Fruit fly (Drosophila melanogaster) whole organism, wandering third instar larva: Measurements from ENCODE around the gene Bmcp.

Experiments
- Abd-B ChIP-seq: fragments of >200 bp; optimal IDR thresholded peaks from 2 replicates; lab custom pipeline; 2017; ENCODE audit warnings: missing biosample characterization, missing genetic modification characterization
- CG32264 ChIP-seq: fragments of 200-800 bp; sonication (Bioruptor generic); optimal IDR thresholded peaks from 2 replicates; lab custom pipeline; 2016; ENCODE audit warnings: missing biosample characterization, missing genetic modification characterization
- CG9705 ChIP-seq: fragments of 200-800 bp; sonication (Bioruptor generic); optimal IDR thresholded peaks from 2 replicates; lab custom pipeline; 2018; ENCODE audit warnings: missing biosample characterization, mild to moderate bottlenecking, missing genetic modification characterization
- CrebA ChIP-seq: fragments of 200-800 bp; sonication (Bioruptor generic); optimal IDR thresholded peaks from 2 replicates; lab custom pipeline; 2016; ENCODE audit warnings: missing biosample characterization, mild to moderate bottlenecking, missing genetic modification characterization, borderline replicate concordance
- Dfd ChIP-seq: fragments of >200 bp; optimal IDR thresholded peaks from 2 replicates; lab custom pipeline; 2017; ENCODE audit warnings: missing biosample characterization, missing genetic modification characterization
- GATAd ChIP-seq: sonication (Bioruptor generic); optimal IDR thresholded peaks from 2 replicates; lab custom pipeline; 2016; ENCODE audit warnings: missing biosample characterization, missing genetic modification characterization
- HLH106 ChIP-seq: fragments of 200-800 bp; optimal IDR thresholded peaks from 3 replicates; lab custom pipeline; 2019; ENCODE audit warnings: missing biosample characterization, mild to moderate bottlenecking, missing genetic modification characterization, moderate library complexity
- Hnf4 ChIP-seq: fragments of 200-800 bp; sonication (Bioruptor generic); optimal IDR thresholded peaks from 2 replicates; lab custom pipeline; 2016; ENCODE audit warnings: missing biosample characterization, mild to moderate bottlenecking, missing genetic modification characterization
- Hr78 ChIP-seq: fragments of >200 bp; optimal IDR thresholded peaks from 2 replicates; lab custom pipeline; 2017; ENCODE audit warnings: missing biosample characterization, missing genetic modification characterization
- Hr83 ChIP-seq: fragments of 200-300 bp; sonication (Bioruptor generic); optimal IDR thresholded peaks from 2 replicates; lab custom pipeline; 2016; ENCODE audit warnings: missing biosample characterization, mild to moderate bottlenecking, missing genetic modification characterization, moderate library complexity; ENCODE audit not compliant: poor library complexity, severe bottlenecking
- Jra ChIP-seq: sonication (Bioruptor generic); optimal IDR thresholded peaks from 2 replicates; lab custom pipeline; 2016; ENCODE audit warnings: missing biosample characterization, missing genetic modification characterization
- Mio ChIP-seq: sonication (Bioruptor generic); optimal IDR thresholded peaks from 2 replicates; lab custom pipeline; 2016; ENCODE audit warnings: missing biosample characterization, missing genetic modification characterization
- Myc ChIP-seq: fragments of >200 bp; optimal IDR thresholded peaks from 2 replicates; lab custom pipeline; 2017
- OdsH ChIP-seq: fragments of 200-800 bp; sonication (Bioruptor generic); optimal IDR thresholded peaks from 2 replicates; lab custom pipeline; 2016; ENCODE audit warnings: missing biosample characterization, mild to moderate bottlenecking, missing genetic modification characterization
- Rel ChIP-seq, 2 experiments: fragments of 200-800 bp; sonication (Bioruptor generic) in 1 of 2; optimal IDR thresholded peaks; 2 replicates in 1 of 2; 3 replicates in 1 of 2; lab custom pipeline; 2016 to 2019; ENCODE audit warnings: mild to moderate bottlenecking in 2 of 2, missing biosample characterization in 2 of 2, missing genetic modification characterization in 2 of 2, moderate library complexity in 1 of 2
- Vsx2 ChIP-seq: fragments of 200-300, 225-300 bp; sonication (Bioruptor generic); optimal IDR thresholded peaks from 2 replicates; lab custom pipeline; 2018; ENCODE audit warnings: missing biosample characterization, missing genetic modification characterization; ENCODE audit not compliant: partially characterized antibody
- br ChIP-seq: fragments of 200-800 bp; sonication (Bioruptor generic); optimal IDR thresholded peaks from 2 replicates; lab custom pipeline; 2016; ENCODE audit warnings: missing biosample characterization, missing genetic modification characterization
- brk ChIP-seq: fragments of 200-800 bp; sonication (Bioruptor generic); optimal IDR thresholded peaks from 2 replicates; lab custom pipeline; 2016; ENCODE audit warnings: missing biosample characterization, mild to moderate bottlenecking, missing genetic modification characterization
- dl ChIP-seq, 2 experiments: fragments of 175-275, 200-275 bp in 1 of 2; fragments of 200-275 bp in 1 of 2; sonication (Bioruptor generic); optimal IDR thresholded peaks; lab custom pipeline; 2018; ENCODE audit warnings: mild to moderate bottlenecking in 2 of 2, missing biosample characterization in 2 of 2, missing genetic modification characterization in 2 of 2, moderate library complexity in 2 of 2; ENCODE audit not compliant: partially characterized antibody in 2 of 2, insufficient read depth in 1 of 2
- dmrt93B ChIP-seq: fragments of 200-800 bp; sonication (Bioruptor generic); optimal IDR thresholded peaks from 2 replicates; lab custom pipeline; 2018; ENCODE audit warnings: missing biosample characterization, mild to moderate bottlenecking, missing genetic modification characterization
- ey ChIP-seq: fragments of 200-800 bp; sonication (Bioruptor generic); optimal IDR thresholded peaks from 2 replicates; lab custom pipeline; 2016; ENCODE audit warnings: missing biosample characterization, missing genetic modification characterization
- foxo ChIP-seq, 2 experiments: fragments of 200-800 bp; sonication (Bioruptor generic); optimal IDR thresholded peaks; 2 replicates in 1 of 2; 3 replicates in 1 of 2; lab custom pipeline; 2016 to 2017; ENCODE audit warnings: missing biosample characterization in 2 of 2, missing genetic modification characterization in 2 of 2
- jim ChIP-seq: fragments of 175-275, 200-325 bp; sonication (Bioruptor generic); optimal IDR thresholded peaks from 2 replicates; lab custom pipeline; 2016; ENCODE audit warnings: missing biosample characterization, mild to moderate bottlenecking, missing genetic modification characterization
- pan ChIP-seq: fragments of >200 bp; optimal IDR thresholded peaks from 2 replicates; lab custom pipeline; 2017
- psq ChIP-seq: fragments of 200-800 bp; sonication (Bioruptor generic); optimal IDR thresholded peaks from 3 replicates; lab custom pipeline; 2017; ENCODE audit warnings: missing biosample characterization, mild to moderate bottlenecking, missing genetic modification characterization, moderate library complexity
- rgr ChIP-seq: fragments of 200-800 bp; sonication (Bioruptor generic); optimal IDR thresholded peaks from 3 replicates; lab custom pipeline; 2016; ENCODE audit warnings: missing biosample characterization, mild to moderate bottlenecking, missing genetic modification characterization
- tai ChIP-seq: sonication (Bioruptor generic); optimal IDR thresholded peaks from 2 replicates; lab custom pipeline; 2016; ENCODE audit warnings: missing biosample characterization, missing genetic modification characterization
- usp ChIP-seq: fragments of >200 bp; optimal IDR thresholded peaks from 2 replicates; lab custom pipeline; 2017; ENCODE audit warnings: missing biosample characterization, missing genetic modification characterization
- woc ChIP-seq: sonication (Bioruptor generic); optimal IDR thresholded peaks from 2 replicates; lab custom pipeline; 2016; ENCODE audit warnings: missing biosample characterization, mild to moderate bottlenecking, missing genetic modification characterization

Gene Bmcp

DNA sequence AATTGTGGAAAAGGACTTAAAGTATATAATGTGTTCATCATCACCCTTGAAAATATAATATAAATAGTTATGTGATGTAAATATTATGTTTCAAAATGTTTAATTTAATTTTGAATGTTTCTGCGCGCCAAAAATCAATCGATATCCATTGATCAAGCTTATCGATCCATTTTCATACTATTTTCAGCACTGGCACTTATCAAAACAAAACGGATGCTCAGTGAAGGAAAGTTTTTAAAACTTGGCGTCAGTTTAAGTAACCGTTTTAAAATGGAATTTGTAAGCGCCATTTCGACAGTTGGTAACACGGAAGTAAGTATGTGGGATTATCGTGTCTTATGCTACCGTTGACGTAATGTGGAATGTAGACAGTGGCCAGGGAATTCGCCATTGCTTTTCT lies 7.4 kb downstream of the Bmcp start, which contains the start of gene sunn:
Gene sunn (plus strand): TSS at position 202 of the 400 bp plus-strand sequence.
- TF ChIP-seq CrebA (GFP tag; lab: Kevin White, UChicago) (no peak), CG9705 (GFP tag; lab: Kevin White, UChicago) (no peak), ey (no peak), Dfd (no peak), Rel (GFP tag; optimal IDR thresholded peaks at IDR 0.05; lab: Kevin White, UChicago) (no peak), Rel (tag; optimal IDR thresholded peaks at IDR 0.05; lab: Kevin White, UChicago) (no peak), GATAd (GFP tag; lab: Kevin White, UChicago) (no peak), Abd-B (GFP tag; lab: Kevin White, UChicago) (no peak), CG32264 (GFP tag; lab: Kevin White, UChicago) (no peak), brk (GFP tag; lab: Kevin White, UChicago) (no peak), br (GFP tag; lab: Kevin White, UChicago) (no peak), foxo (GFP tag; optimal IDR thresholded peaks at IDR 0.05; lab: Kevin White, UChicago) (no peak), woc (GFP tag; lab: Kevin White, UChicago) (no peak), Hr83 (GFP tag; lab: Kevin White, UChicago) (no peak), Hr78 (GFP tag; lab: Kevin White, UChicago) (no peak), pan (lab: Kevin White, UChicago) (no peak), usp (GFP tag; lab: Kevin White, UChicago) (no peak)

dm6 chr3L:11731841-11732240 lies 11.1 kb downstream of the Bmcp start, which contains the start of gene CG32087:
Gene CG32087, plus strand, starts transcription at chr3L:11732141.
- TF ChIP-seq ey (no peak), Hr83 (GFP tag; lab: Kevin White, UChicago) (no peak), Hnf4 (GFP tag; lab: Kevin White, UChicago) (no peak), Vsx2 (GFP tag; lab: Kevin White, UChicago) (no peak), rgr (no peak), CG9705 (GFP tag; lab: Kevin White, UChicago) (no peak), CG32264 (GFP tag; lab: Kevin White, UChicago) (no peak), foxo (GFP tag; optimal IDR thresholded peaks at IDR 0.05; lab: Kevin White, UChicago) (no peak), Mio (no peak), dmrt93B (GFP tag; lab: Kevin White, UChicago) (no peak), CrebA (GFP tag; lab: Kevin White, UChicago) (no peak), usp (GFP tag; lab: Kevin White, UChicago) (no peak), Jra (GFP tag; lab: Kevin White, UChicago) (no peak), pan (lab: Kevin White, UChicago) (no peak), Dfd (no peak)

dm6 chr3L:11751005-11751404 lies 30.3 kb downstream of the Bmcp start, which contains the start of gene Gr68a:
Gene Gr68a, plus strand, starts transcription at chr3L:11751305.
- TF ChIP-seq HLH106 (no peak), foxo (GFP tag; optimal IDR thresholded peaks at IDR 0.05; lab: Kevin White, UChicago) (no peak), Mio (no peak), OdsH (GFP tag; lab: Kevin White, UChicago) (no peak), rgr (no peak), Jra (GFP tag; lab: Kevin White, UChicago) (no peak), Myc (lab: Kevin White, UChicago) (no peak), Hnf4 (GFP tag; lab: Kevin White, UChicago) (no peak), CG9705 (GFP tag; lab: Kevin White, UChicago) (no peak), dmrt93B (GFP tag; lab: Kevin White, UChicago) (no peak), br (GFP tag; lab: Kevin White, UChicago) (no peak), dl (GFP tag; optimal IDR thresholded peaks at IDR 0.05; lab: Kevin White, UChicago; ENCODE audit: insufficient read depth in 1 of 2, partially characterized antibody in 2 of 2) (no peak), tai (GFP tag; lab: Kevin White, UChicago) (no peak), Vsx2 (GFP tag; lab: Kevin White, UChicago) (no peak), brk (GFP tag; lab: Kevin White, UChicago) (no peak), Hr83 (GFP tag; lab: Kevin White, UChicago) (no peak), usp (GFP tag; lab: Kevin White, UChicago) (no peak), CG32264 (GFP tag; lab: Kevin White, UChicago) (no peak), psq (no peak)

dm6 chr3L:11764930-11765329 lies 44.2 kb downstream of the Bmcp start:
- no peak for TF ChIP-seq HLH106
- peak; percentile 74 for TF ChIP-seq Dfd

dm6 chr3L:11765695-11766232 lies 45.0 kb downstream of the Bmcp start, which contains the start of gene loaf:
Gene loaf, minus strand, starts transcription at chr3L:11766182.
- no peak for TF ChIP-seq jim (GFP tag; lab: Kevin White, UChicago)
- TF ChIP-seq br (GFP tag; lab: Kevin White, UChicago), result no peak
- no peak for TF ChIP-seq Dfd
- TF ChIP-seq, all 38 proteins: peak for 0
